Fruit fly (Drosophila melanogaster) whole organism, wandering third instar larva: ENCODE data around the gene msi.

Experiments used
- CG9705 ChIP-seq: fragments of 200-800 bp; sonication (Bioruptor generic); optimal IDR thresholded peaks from 2 replicates; lab custom pipeline; 2018; ENCODE audit warnings: missing biosample characterization, mild to moderate bottlenecking, missing genetic modification characterization
- dmrt93B ChIP-seq: fragments of 200-800 bp; sonication (Bioruptor generic); optimal IDR thresholded peaks from 2 replicates; lab custom pipeline; 2018; ENCODE audit warnings: missing biosample characterization, mild to moderate bottlenecking, missing genetic modification characterization
- rgr ChIP-seq: fragments of 200-800 bp; sonication (Bioruptor generic); optimal IDR thresholded peaks from 3 replicates; lab custom pipeline; 2016; ENCODE audit warnings: missing biosample characterization, mild to moderate bottlenecking, missing genetic modification characterization
- usp ChIP-seq: fragments of >200 bp; optimal IDR thresholded peaks from 2 replicates; lab custom pipeline; 2017; ENCODE audit warnings: missing biosample characterization, missing genetic modification characterization

dm6 chr3R:25630541-25630940, 114.6 kb downstream of the msi start:
- TF ChIP-seq rgr (GFP tag; lab: Kevin White, UChicago), result no peak
- TF ChIP-seq usp (GFP tag; lab: Kevin White, UChicago), result no peak
- TF ChIP-seq CG9705 (GFP tag; lab: Kevin White, UChicago), result no peak
- TF ChIP-seq dmrt93B, result no peak
